Fruit fly (Drosophila melanogaster) whole organism, prepupa: Measurements from ENCODE around the gene mAChR-B.

Experiments used
- Blimp-1 ChIP-seq: fragments of 200-800 bp; sonication (Bioruptor generic); optimal IDR thresholded peaks from 3 replicates; lab custom pipeline; 2017; ENCODE audit warnings: missing biosample characterization, missing genetic modification characterization, mild to moderate bottlenecking, moderate library complexity, missing genetic modification reagents
- CG10631 ChIP-seq: fragments of 200-800 bp; sonication (Bioruptor generic); optimal IDR thresholded peaks from 2 replicates; lab custom pipeline; 2016; ENCODE audit warnings: missing biosample characterization, missing genetic modification characterization
- CG10669 ChIP-seq: fragments of 200-800 bp; sonication (Bioruptor generic); optimal IDR thresholded peaks from 3 replicates; lab custom pipeline; 2018; ENCODE audit warnings: missing biosample characterization, mild to moderate bottlenecking, missing genetic modification characterization, moderate library complexity
- CG11762 ChIP-seq: fragments of 200-800 bp; sonication (Bioruptor generic); optimal IDR thresholded peaks from 3 replicates; lab custom pipeline; 2016; ENCODE audit warnings: missing biosample characterization, missing genetic modification characterization; ENCODE audit not compliant: insufficient read depth
- CG11902 ChIP-seq: fragments of 200-800 bp; sonication (Bioruptor generic); optimal IDR thresholded peaks from 3 replicates; lab custom pipeline; 2016; ENCODE audit warnings: missing biosample characterization, missing genetic modification characterization
- CG15336 ChIP-seq: fragments of 200-800 bp; sonication (Bioruptor generic); IDR thresholded peaks from 2 replicates; pipeline ENCODE4 v1.3.6; 2022; ENCODE audit warnings: missing biosample characterization, missing genetic modification characterization
- CG1621 ChIP-seq: fragments of 200-800 bp; sonication (Bioruptor generic); optimal IDR thresholded peaks from 3 replicates; lab custom pipeline; 2018; ENCODE audit warnings: missing biosample characterization, mild to moderate bottlenecking, missing genetic modification characterization
- CG16779 ChIP-seq: fragments of 200-800 bp; sonication (Bioruptor generic); optimal IDR thresholded peaks from 3 replicates; lab custom pipeline; 2017; ENCODE audit warnings: missing biosample characterization, mild to moderate bottlenecking, missing genetic modification characterization
- CG3032 ChIP-seq: fragments of 200-800 bp; optimal IDR thresholded peaks from 2 replicates; lab custom pipeline; 2019; ENCODE audit warnings: missing biosample characterization, mild to moderate bottlenecking, missing genetic modification characterization, moderate library complexity
- CG31627 ChIP-seq: fragments of 200-800 bp; sonication (Bioruptor generic); optimal IDR thresholded peaks from 3 replicates; lab custom pipeline; 2016; ENCODE audit warnings: missing biosample characterization, missing genetic modification characterization
- CG32006 ChIP-seq: fragments of 200-800 bp; sonication (Bioruptor generic); optimal IDR thresholded peaks from 3 replicates; lab custom pipeline; 2017; ENCODE audit warnings: missing biosample characterization, mild to moderate bottlenecking, missing genetic modification characterization
- CG34406 ChIP-seq: fragments of 200-800 bp; sonication (Bioruptor generic); optimal IDR thresholded peaks from 3 replicates; lab custom pipeline; 2016; ENCODE audit warnings: missing biosample characterization, missing genetic modification characterization
- CG3919 ChIP-seq: fragments of 200-800 bp; sonication (Bioruptor generic); optimal IDR thresholded peaks from 3 replicates; lab custom pipeline; 2016; ENCODE audit warnings: missing biosample characterization, missing genetic modification characterization
- CG4318 ChIP-seq: fragments of 200-800 bp; sonication (Bioruptor generic); optimal IDR thresholded peaks from 3 replicates; lab custom pipeline; 2017; ENCODE audit warnings: missing biosample characterization, mild to moderate bottlenecking, missing genetic modification characterization
- CG6163 ChIP-seq: fragments of 200-800 bp; sonication (Bioruptor generic); IDR thresholded peaks from 3 replicates; pipeline ENCODE4 v1.3.6; 2022; ENCODE audit warnings: missing biosample characterization, missing genetic modification characterization
- CG6808 ChIP-seq: fragments of 200-800 bp; sonication (Bioruptor generic); optimal IDR thresholded peaks from 3 replicates; lab custom pipeline; 2017; ENCODE audit warnings: missing biosample characterization, missing genetic modification characterization, mild to moderate bottlenecking, moderate library complexity, missing genetic modification reagents
- CG6854 ChIP-seq: fragments of 200-800 bp; sonication (Bioruptor generic); optimal IDR thresholded peaks from 2 replicates; lab custom pipeline; 2017; ENCODE audit warnings: missing biosample characterization, mild to moderate bottlenecking, missing genetic modification characterization
- CG7368 ChIP-seq: fragments of 200-800 bp; sonication (Bioruptor generic); optimal IDR thresholded peaks from 3 replicates; lab custom pipeline; 2016; ENCODE audit warnings: missing biosample characterization, missing genetic modification characterization
- CG8319 ChIP-seq: fragments of 200-800 bp; sonication (Bioruptor generic); optimal IDR thresholded peaks from 3 replicates; lab custom pipeline; 2016; ENCODE audit warnings: missing biosample characterization, missing genetic modification characterization
- CG8632 ChIP-seq: fragments of 200-800 bp; sonication (Bioruptor generic); optimal IDR thresholded peaks from 3 replicates; lab custom pipeline; 2016; ENCODE audit warnings: missing biosample characterization, missing genetic modification characterization
- Eip75B ChIP-seq: fragments of 200-800 bp; sonication (Bioruptor generic); optimal IDR thresholded peaks from 3 replicates; lab custom pipeline; 2016; ENCODE audit warnings: missing biosample characterization, missing genetic modification characterization
- Eip78C ChIP-seq: fragments of 200-800 bp; sonication (Bioruptor generic); peaks from one replicate; lab custom pipeline; 2016; ENCODE audit warnings: missing biosample characterization, missing genetic modification characterization
- Ets21C ChIP-seq: fragments of 200-800 bp; sonication (Bioruptor generic); optimal IDR thresholded peaks from 3 replicates; lab custom pipeline; 2016; ENCODE audit warnings: missing biosample characterization, missing genetic modification characterization
- Hr4 ChIP-seq: fragments of 200-800 bp; sonication (Bioruptor generic); optimal IDR thresholded peaks from 3 replicates; lab custom pipeline; 2016; ENCODE audit warnings: missing biosample characterization, missing genetic modification characterization
- Met ChIP-seq: fragments of 200-800 bp; sonication (Bioruptor generic); optimal IDR thresholded peaks from 3 replicates; lab custom pipeline; 2016; ENCODE audit warnings: missing biosample characterization, missing genetic modification characterization
- OdsH ChIP-seq: fragments of 200-800 bp; sonication (Bioruptor generic); optimal IDR thresholded peaks from 3 replicates; lab custom pipeline; 2016; ENCODE audit warnings: missing biosample characterization, missing genetic modification characterization
- Smox ChIP-seq: fragments of 200-800 bp; sonication (Bioruptor generic); optimal IDR thresholded peaks from 3 replicates; lab custom pipeline; 2016; ENCODE audit warnings: missing biosample characterization, missing genetic modification characterization
- Sox14 ChIP-seq: fragments of 200-800 bp; sonication (Bioruptor generic); optimal IDR thresholded peaks from 3 replicates; lab custom pipeline; 2016; ENCODE audit warnings: missing biosample characterization, missing genetic modification characterization
- achi ChIP-seq: fragments of 200-800 bp; sonication (Bioruptor generic); optimal IDR thresholded peaks from 3 replicates; lab custom pipeline; 2016; ENCODE audit warnings: missing biosample characterization, missing genetic modification characterization
- acj6 ChIP-seq: fragments of 200-800 bp; sonication (Bioruptor generic); optimal IDR thresholded peaks from 3 replicates; lab custom pipeline; 2016; ENCODE audit warnings: missing biosample characterization, missing genetic modification characterization
- cyc ChIP-seq: fragments of 200-800 bp; sonication (Bioruptor generic); optimal IDR thresholded peaks from 3 replicates; lab custom pipeline; 2016; ENCODE audit warnings: missing biosample characterization, missing genetic modification characterization
- esn ChIP-seq: fragments of 200-800 bp; sonication (Bioruptor generic); optimal IDR thresholded peaks from 2 replicates; lab custom pipeline; 2016; ENCODE audit warnings: missing biosample characterization, mild to moderate bottlenecking, missing genetic modification characterization, moderate library complexity
- fd85E ChIP-seq: fragments of 200-800 bp; sonication (Bioruptor generic); optimal IDR thresholded peaks from 3 replicates; lab custom pipeline; 2016; ENCODE audit warnings: missing biosample characterization, missing genetic modification characterization
- fkh ChIP-seq: fragments of 200-800 bp; sonication (Bioruptor generic); optimal IDR thresholded peaks from 3 replicates; lab custom pipeline; 2017; ENCODE audit warnings: missing biosample characterization, mild to moderate bottlenecking, missing genetic modification characterization, moderate library complexity
- net ChIP-seq: fragments of 200-800 bp; sonication (Bioruptor generic); optimal IDR thresholded peaks from 3 replicates; lab custom pipeline; 2016; ENCODE audit warnings: missing biosample characterization, missing genetic modification characterization
- pdm3 ChIP-seq: fragments of 200-800 bp; sonication (Bioruptor generic); optimal IDR thresholded peaks from 3 replicates; lab custom pipeline; 2016; ENCODE audit warnings: missing biosample characterization, missing genetic modification characterization
- svp ChIP-seq: fragments of 200-800 bp; sonication (Bioruptor generic); peaks from one replicate; lab custom pipeline; 2016; ENCODE audit warnings: missing biosample characterization, missing genetic modification characterization
- vri ChIP-seq: fragments of 200-800 bp; sonication (Bioruptor generic); optimal IDR thresholded peaks from 3 replicates; lab custom pipeline; 2016; ENCODE audit warnings: missing biosample characterization, mild to moderate bottlenecking, missing genetic modification characterization

mAChR-B gene

DNA sequence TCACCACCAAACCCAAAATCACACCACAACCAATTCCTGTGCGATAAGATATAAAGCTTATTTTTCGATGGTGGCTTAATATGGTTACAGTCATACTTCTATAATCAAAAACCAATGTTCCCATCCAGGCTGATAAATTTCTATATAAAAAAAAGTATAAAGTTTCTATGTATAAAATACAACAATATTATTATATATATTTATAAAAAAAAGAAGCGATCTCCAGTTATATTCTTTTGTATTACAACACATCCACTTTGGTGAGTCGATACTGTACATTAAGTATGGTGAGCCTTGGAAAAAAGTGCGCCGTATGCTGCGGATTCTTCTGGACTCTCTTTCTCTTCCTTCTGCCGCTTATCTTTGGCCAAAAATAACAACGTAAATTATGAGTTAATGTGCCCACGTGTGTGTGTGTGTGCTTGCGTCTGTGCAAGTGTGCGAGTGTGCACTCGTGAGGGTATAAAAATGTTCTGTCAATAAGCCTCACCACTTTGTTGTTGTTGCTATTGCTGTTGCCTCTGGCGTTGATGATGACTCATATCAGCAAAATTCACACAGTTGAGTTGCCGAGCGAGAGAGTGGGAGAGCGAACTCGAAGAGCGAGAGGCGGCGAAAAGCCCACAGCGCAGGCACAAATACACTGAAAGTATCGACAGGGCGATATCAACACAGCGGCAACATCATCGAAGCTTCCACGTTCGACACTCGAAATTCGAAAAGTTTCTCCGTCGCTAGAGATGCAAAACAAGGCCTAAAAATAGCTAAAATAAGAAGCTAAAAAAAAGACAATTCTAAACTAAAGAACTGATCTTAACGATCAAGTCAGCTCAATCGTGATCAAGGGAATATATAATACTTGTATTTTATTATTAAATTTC, 60.6 kb downstream of the mAChR-B start (continued):
- TF ChIP-seq CG6854 (GFP tag; lab: Kevin White, UChicago) (peak; percentile 49), vri (GFP tag; lab: Kevin White, UChicago) (peak; percentile 79), CG15336 (GFP tag; lab: Robert Waterston, UW) (peak; percentile 71), cyc (GFP tag; lab: Kevin White, UChicago) (peak; percentile 68), CG34406 (GFP tag; lab: Kevin White, UChicago) (peak; percentile 87), CG7368 (GFP tag; lab: Kevin White, UChicago) (peak; percentile 60), CG11762 (GFP tag; lab: Kevin White, UChicago) (peak; percentile 19), CG1621 (peak; percentile 34), CG8319 (peak; percentile 50), esn (GFP tag; lab: Kevin White, UChicago) (peak; percentile 87), CG10631 (GFP tag; lab: Kevin White, UChicago) (peak; percentile 73), CG11902 (GFP tag; lab: Kevin White, UChicago) (peak; percentile 68), Smox (GFP tag; lab: Kevin White, UChicago) (peak; percentile 76), pdm3 (GFP tag; lab: Kevin White, UChicago) (peak; percentile 70), Met (GFP tag; lab: Kevin White, UChicago) (peak; percentile 78), CG6808 (GFP tag; lab: Kevin White, UChicago) (peak; percentile 60), CG6163 (GFP tag; lab: Robert Waterston, UW) (peak; percentile 43; the same call in 1 of the 3 replicates), Blimp-1 (GFP tag; lab: Kevin White, UChicago) (peak; percentile 67), CG3919 (GFP tag; lab: Kevin White, UChicago) (peak; percentile 79), Eip75B (peak; percentile 75), Ets21C (GFP tag; lab: Kevin White, UChicago) (peak; percentile 34), Sox14 (GFP tag; lab: Kevin White, UChicago) (peak; percentile 54), CG16779 (tag; lab: Kevin White, UChicago) (peak; percentile 53), CG31627 (GFP tag; lab: Kevin White, UChicago) (peak; percentile 62), net (GFP tag; lab: Kevin White, UChicago) (peak; percentile 60), achi (GFP tag; lab: Kevin White, UChicago) (peak; percentile 77), acj6 (peak; percentile 80), CG4318 (GFP tag; lab: Kevin White, UChicago) (peak; percentile 78), Hr4 (GFP tag; lab: Kevin White, UChicago) (peak; percentile 82), OdsH (peak; percentile 63), Eip78C (GFP tag; lab: Kevin White, UChicago) (peak; percentile 97), CG8632 (GFP tag; lab: Kevin White, UChicago) (peak; percentile 81), CG32006 (GFP tag; lab: Kevin White, UChicago) (peak; percentile 86), svp (GFP tag; lab: Kevin White, UChicago) (peak; percentile 93)

dm6 chr3R:8120338-8120662, 61.2 kb downstream of the mAChR-B start:
- no peak for TF ChIP-seq CG10669 (GFP tag; lab: Kevin White, UChicago)
- TF ChIP-seq CG10631 (GFP tag; lab: Kevin White, UChicago), result peak; percentile 21
- no peak for TF ChIP-seq achi (GFP tag; lab: Kevin White, UChicago)
- peak; percentile 31 for TF ChIP-seq Hr4 (GFP tag; lab: Kevin White, UChicago)
- no peak for TF ChIP-seq CG8632 (GFP tag; lab: Kevin White, UChicago)
- TF ChIP-seq CG11902 (GFP tag; lab: Kevin White, UChicago), result peak; percentile 25
- TF ChIP-seq CG3032 (tag; lab: Kevin White, UChicago), result peak; percentile 11
- peak; percentile 52 for TF ChIP-seq CG11762 (GFP tag; lab: Kevin White, UChicago)
- TF ChIP-seq OdsH, result peak; percentile 73
- TF ChIP-seq fd85E (GFP tag; lab: Kevin White, UChicago), result no peak
- TF ChIP-seq Smox (GFP tag; lab: Kevin White, UChicago), result no peak
- TF ChIP-seq net (GFP tag; lab: Kevin White, UChicago), result peak; percentile 7
- TF ChIP-seq CG31627 (GFP tag; lab: Kevin White, UChicago), result peak; percentile 31
- TF ChIP-seq fkh, result no peak
- peak; percentile 22 for TF ChIP-seq cyc (GFP tag; lab: Kevin White, UChicago)
- TF ChIP-seq CG3919 (GFP tag; lab: Kevin White, UChicago), result peak; percentile 51
- TF ChIP-seq CG8319, result peak; percentile 41
- peak; percentile 34 for TF ChIP-seq CG32006 (GFP tag; lab: Kevin White, UChicago)
- peak; percentile 86 for TF ChIP-seq Eip78C (GFP tag; lab: Kevin White, UChicago)
- no peak for TF ChIP-seq CG6808 (GFP tag; lab: Kevin White, UChicago)
